Worm (Caenorhabditis elegans) whole organism, L1 larva: Measurements from ENCODE around the gene T28D6.7.

Experiments
- lsy-2 ChIP-seq, 2 experiments: fragments of 150-350 bp; optimal IDR thresholded peaks; 2 replicates each; lab custom pipeline; 2014; ENCODE audit warnings: missing biosample characterization in 2 of 2, missing genetic modification characterization in 2 of 2
- nhr-76 ChIP-seq: sonication (generic microtip); optimal IDR thresholded peaks from 2 replicates; lab custom pipeline; 2017; ENCODE audit warnings: missing biosample characterization, missing genetic modification characterization
- snu-23 ChIP-seq: sonication (generic microtip); optimal IDR thresholded peaks from 2 replicates; lab custom pipeline; 2016; ENCODE audit warnings: missing genetic modification characterization, missing compliant biosample characterization
- tlp-1 ChIP-seq: fragments of 150-350 bp; optimal IDR thresholded peaks from 2 replicates; lab custom pipeline; 2014; ENCODE audit warnings: missing biosample characterization, missing genetic modification characterization
- zag-1 ChIP-seq: fragments of 150-350 bp; optimal IDR thresholded peaks from 2 replicates; lab custom pipeline; 2014; ENCODE audit warnings: missing biosample characterization, missing genetic modification characterization

DNA sequence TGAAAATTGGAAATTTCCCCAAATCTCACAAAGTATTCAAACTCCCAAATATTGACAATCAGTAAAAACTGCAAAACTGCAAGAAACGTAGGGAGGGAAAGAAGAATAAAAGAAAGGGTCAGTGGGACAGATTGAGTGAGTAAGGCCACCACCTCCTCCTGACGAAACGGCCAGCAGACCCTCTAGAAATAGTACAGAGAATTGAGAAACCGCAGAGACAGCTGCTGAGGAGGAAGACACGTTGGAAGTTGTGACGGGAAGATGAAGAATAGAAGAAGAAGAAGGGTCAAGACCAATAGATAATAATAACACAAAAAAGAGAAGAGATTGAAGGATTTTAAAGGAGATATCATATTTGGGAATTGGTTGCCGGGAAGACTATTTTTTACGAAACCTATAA is 34.3 kb upstream of the T28D6.7 start:
- TF ChIP-seq zag-1: no peak
- no peak for TF ChIP-seq tlp-1 (tag; lab: Kevin White, UChicago)
- peak; percentile 18 to 26 for TF ChIP-seq lsy-2 (tag; optimal IDR thresholded peaks at IDR 0.05; lab: Kevin White, UChicago)
- TF ChIP-seq nhr-76 (tag; lab: Kevin White, UChicago): no peak
- peak; percentile 53 for TF ChIP-seq snu-23
